Worm (Caenorhabditis elegans): ENCODE results near the gene JC8.4.

DNA sequence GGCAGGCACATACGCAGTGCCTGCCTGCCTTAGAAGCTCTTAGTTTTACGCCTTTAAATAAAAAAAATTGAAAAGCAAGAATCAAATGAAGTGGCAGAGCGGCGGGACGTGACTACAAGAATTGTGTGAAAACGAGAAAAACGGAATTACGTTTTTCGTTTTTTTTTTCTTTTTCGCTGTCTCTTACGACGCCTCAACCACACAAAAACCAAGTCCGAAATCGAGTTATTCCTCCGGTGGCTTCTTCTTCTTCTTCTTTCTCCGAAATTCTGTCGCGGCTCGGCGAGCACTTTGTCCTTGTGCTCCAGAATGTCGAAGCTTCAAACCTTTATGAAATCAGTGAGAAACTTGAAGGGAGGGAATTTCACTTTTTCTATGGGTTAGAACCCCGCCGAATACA is 22.9 kb upstream of the JC8.4 start:
- TF ChIP-seq him-1 (tag; optimal IDR thresholded peaks at IDR 0.05) = no peak
- TF ChIP-seq dao-5 (tag; optimal IDR thresholded peaks at IDR 0.05) = no peak
- TF ChIP-seq W03F9.2 (tag; optimal IDR thresholded peaks at IDR 0.05) = no peak

All from whole organism, L4/young adult.